Worm (Caenorhabditis elegans): ENCODE measurements around the gene unc-25.

The unc-25 gene

DNA sequence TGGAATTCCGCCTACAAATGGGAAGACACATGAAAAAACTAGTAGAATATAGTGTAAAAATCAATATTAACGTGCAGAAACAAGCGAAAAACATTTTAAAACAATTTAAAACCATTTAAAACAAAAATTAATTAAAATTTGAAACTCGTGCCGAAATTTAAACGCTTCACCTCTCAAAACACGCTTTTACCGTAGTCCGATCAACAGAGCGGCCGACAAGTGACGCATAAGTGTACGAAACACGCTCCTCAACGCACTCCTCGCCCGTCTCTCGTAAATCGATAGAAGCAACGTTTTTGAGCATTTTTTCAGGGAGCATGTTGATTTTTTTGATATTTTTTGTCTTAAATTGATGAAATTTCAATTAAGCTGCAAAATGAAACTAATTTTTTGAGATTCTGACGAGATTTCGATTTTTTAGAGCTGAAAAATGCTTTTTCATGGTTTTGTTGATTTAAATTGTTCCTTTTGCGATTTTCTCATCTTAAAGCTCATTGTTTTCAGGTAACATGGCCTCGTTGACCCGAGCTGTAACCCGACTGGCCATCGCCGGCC is 37.4 kb upstream of the unc-25 start, which contains the start of gene cox-5A:
cox-5A (plus strand) TSS at position 505 of the 555 bp plus-strand sequence.
- TF ChIP-seq blmp-1 (tag; optimal IDR thresholded peaks at IDR 0.05): no peak
- no peak for TF ChIP-seq nhr-28 (tag; optimal IDR thresholded peaks at IDR 0.05)
- no peak for TF ChIP-seq bed-3 (GFP tag; optimal IDR thresholded peaks at IDR 0.05)
- peak; percentile 83 for TF ChIP-seq unc-62 (GFP tag; optimal IDR thresholded peaks at IDR 0.05)
- TF ChIP-seq lsy-2 (tag; optimal IDR thresholded peaks at IDR 0.05): peak; percentile 100
- no peak for TF ChIP-seq tbx-8 (GFP tag; optimal IDR thresholded peaks at IDR 0.05)
- peak; percentile 81 for TF ChIP-seq hlh-1 (tag; optimal IDR thresholded peaks at IDR 0.05)
- TF ChIP-seq nhr-12 (tag; optimal IDR thresholded peaks at IDR 0.05): no peak
- peak; percentile 76 for TF ChIP-seq ceh-83 (GFP tag; optimal IDR thresholded peaks at IDR 0.05)
- TF ChIP-seq ces-1 (GFP tag; optimal IDR thresholded peaks at IDR 0.05): peak; percentile 96
- peak; percentile 90 for TF ChIP-seq sptf-1 (tag; optimal IDR thresholded peaks at IDR 0.05)
- TF ChIP-seq M03D4.4 (tag; optimal IDR thresholded peaks at IDR 0.05): peak; percentile 75
- peak; percentile 97 for TF ChIP-seq nhr-237 (tag; optimal IDR thresholded peaks at IDR 0.05)
- no peak for TF ChIP-seq lin-32 (GFP tag; optimal IDR thresholded peaks at IDR 0.05)
- no peak for TF ChIP-seq elt-1 (tag; optimal IDR thresholded peaks at IDR 0.05; ENCODE audit: borderline replicate concordance, insufficient read depth)
- peak; percentile 99 for TF ChIP-seq lin-13 (tag; optimal IDR thresholded peaks at IDR 0.05)
- TF ChIP-seq elt-3 (tag; optimal IDR thresholded peaks at IDR 0.05): peak; percentile 67
- peak; percentile 9 for TF ChIP-seq nhr-76 (tag; optimal IDR thresholded peaks at IDR 0.05)
- no peak for TF ChIP-seq zip-8 (tag; optimal IDR thresholded peaks at IDR 0.05)
- TF ChIP-seq ham-2 (GFP tag; optimal IDR thresholded peaks at IDR 0.05): peak; percentile 59
- no peak for TF ChIP-seq snpc-4 (tag; optimal IDR thresholded peaks at IDR 0.05)
- peak; percentile 98 for TF ChIP-seq ceh-39 (tag; optimal IDR thresholded peaks at IDR 0.05)
- peak; percentile 78 for TF ChIP-seq ztf-11 (tag; optimal IDR thresholded peaks at IDR 0.05)
- TF ChIP-seq unc-39 (tag; optimal IDR thresholded peaks at IDR 0.05): no peak
- TF ChIP-seq nhr-2 (tag; optimal IDR thresholded peaks at IDR 0.05): peak; percentile 40
- TF ChIP-seq mls-2 (tag; optimal IDR thresholded peaks at IDR 0.05): peak; percentile 89
- peak; percentile 65 for TF ChIP-seq cnd-1 (tag; optimal IDR thresholded peaks at IDR 0.05)
- no peak for TF ChIP-seq flh-1 (GFP tag; optimal IDR thresholded peaks at IDR 0.05)
- TF ChIP-seq mab-5 (tag; optimal IDR thresholded peaks at IDR 0.05): peak; percentile 80
- peak; percentile 76 for TF ChIP-seq ceh-43 (GFP tag; optimal IDR thresholded peaks at IDR 0.05)
- peak; percentile 73 for TF ChIP-seq drap-1 (GFP tag; optimal IDR thresholded peaks at IDR 0.05)
- TF ChIP-seq mep-1 (tag; optimal IDR thresholded peaks at IDR 0.05): peak; percentile 98
- peak; percentile 98 for TF ChIP-seq pha-4 (tag; optimal IDR thresholded peaks at IDR 0.05)
- TF ChIP-seq unc-120 (tag; optimal IDR thresholded peaks at IDR 0.05; ENCODE audit: poor library complexity, severe bottlenecking): peak; percentile 40
- TF ChIP-seq sem-2 (GFP tag; optimal IDR thresholded peaks at IDR 0.05): no peak

DNA sequence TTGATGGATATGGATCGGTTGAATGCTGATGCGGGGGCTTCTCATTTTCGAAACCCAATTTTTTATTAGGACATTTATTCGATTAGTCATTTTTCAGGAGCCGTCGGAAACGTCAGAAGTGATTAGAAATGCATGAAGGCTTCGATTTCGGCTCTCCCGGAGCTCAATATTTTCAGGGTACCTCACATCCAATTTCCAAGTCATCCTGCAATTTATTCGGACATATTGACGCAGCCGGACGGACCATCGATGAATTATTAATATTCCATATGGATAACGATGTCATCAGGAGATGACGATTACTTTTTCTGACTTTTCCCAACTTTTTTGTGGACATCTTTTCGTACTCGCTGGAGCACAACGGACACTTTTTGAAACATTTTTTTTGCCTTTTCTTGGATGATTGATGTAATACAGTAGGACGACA is 35.8 kb upstream of the unc-25 start:
- no peak for TF ChIP-seq ceh-43 (GFP tag; optimal IDR thresholded peaks at IDR 0.05)
- TF ChIP-seq ztf-11 (tag; optimal IDR thresholded peaks at IDR 0.05): no peak
- TF ChIP-seq ceh-39 (tag; optimal IDR thresholded peaks at IDR 0.05): no peak
- TF ChIP-seq hlh-1 (tag; optimal IDR thresholded peaks at IDR 0.05): no peak

DNA sequence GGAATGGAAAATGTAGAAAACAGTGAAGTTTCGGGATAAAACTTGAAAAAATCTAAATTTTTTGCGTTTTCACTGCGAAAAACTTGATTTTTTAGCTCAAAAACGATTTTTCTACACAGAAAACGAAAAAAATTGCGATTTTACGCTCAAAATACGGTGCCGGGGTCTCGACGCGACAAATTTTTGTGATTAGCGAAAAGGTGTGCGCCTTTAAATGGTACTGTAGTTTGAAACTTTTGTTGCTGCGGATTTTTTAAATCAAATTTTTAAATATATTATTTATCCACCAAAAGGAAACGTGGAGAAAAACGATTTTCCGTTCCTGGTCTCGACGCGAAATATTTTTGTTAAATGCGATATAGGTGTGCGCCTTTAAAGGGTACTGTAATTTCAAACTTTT is 35.2 kb upstream of the unc-25 start:
- TF ChIP-seq ces-1 (GFP tag; optimal IDR thresholded peaks at IDR 0.05) (no peak), mep-1 (tag; optimal IDR thresholded peaks at IDR 0.05) (no peak)

DNA sequence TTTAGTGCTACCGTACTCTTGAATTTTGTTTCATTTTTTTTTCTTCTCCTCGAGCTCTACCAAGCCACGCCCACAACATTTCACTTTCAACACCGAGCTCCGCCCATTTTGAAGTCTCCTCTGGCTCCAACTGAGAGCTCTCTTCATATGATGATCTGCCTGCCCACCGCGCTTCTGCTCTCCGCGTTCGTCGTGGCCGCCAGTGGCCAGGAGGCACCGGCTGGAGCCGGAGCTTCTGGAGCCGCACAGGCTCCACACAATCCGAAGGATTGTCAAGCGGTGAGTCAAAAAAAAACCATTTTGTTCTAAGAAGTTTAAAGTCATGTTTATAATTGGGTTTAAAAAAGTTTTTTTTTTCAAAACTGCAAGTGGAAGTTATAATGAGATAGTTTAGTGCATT is 32.1 kb upstream of the unc-25 start, which contains the start of gene flp-14:
flp-14 (plus strand) TSS at position 146 of the 400 bp plus-strand sequence.
- TF ChIP-seq lin-32 (GFP tag; optimal IDR thresholded peaks at IDR 0.05) (no peak), ceh-39 (tag; optimal IDR thresholded peaks at IDR 0.05) (no peak), pha-4 (tag; optimal IDR thresholded peaks at IDR 0.05) (no peak), nhr-28 (tag; optimal IDR thresholded peaks at IDR 0.05) (no peak), ham-2 (GFP tag; optimal IDR thresholded peaks at IDR 0.05) (no peak), elt-3 (tag; optimal IDR thresholded peaks at IDR 0.05) (no peak), flh-1 (GFP tag; optimal IDR thresholded peaks at IDR 0.05) (no peak), snpc-4 (tag; optimal IDR thresholded peaks at IDR 0.05) (no peak), nhr-76 (tag; optimal IDR thresholded peaks at IDR 0.05) (no peak), zip-8 (tag; optimal IDR thresholded peaks at IDR 0.05) (no peak)

All from whole organism, mixed stage, embryonic.